Fruit fly (Drosophila melanogaster) whole organism: Measurements from ENCODE around the gene CG7054.

Experiments
- CG8478 ChIP-seq: fragments of >200 bp; optimal IDR thresholded peaks from 2 replicates; lab custom pipeline; 2018; ENCODE audit warnings: inconsistent platforms
- Dll ChIP-seq: fragments of >200 bp; optimal IDR thresholded peaks from 2 replicates; lab custom pipeline; 2017
- pan ChIP-seq: fragments of >200 bp; optimal IDR thresholded peaks from 2 replicates; lab custom pipeline; 2017
- psq ChIP-seq: fragments of >200 bp; optimal IDR thresholded peaks from 2 replicates; lab custom pipeline; 2017

DNA sequence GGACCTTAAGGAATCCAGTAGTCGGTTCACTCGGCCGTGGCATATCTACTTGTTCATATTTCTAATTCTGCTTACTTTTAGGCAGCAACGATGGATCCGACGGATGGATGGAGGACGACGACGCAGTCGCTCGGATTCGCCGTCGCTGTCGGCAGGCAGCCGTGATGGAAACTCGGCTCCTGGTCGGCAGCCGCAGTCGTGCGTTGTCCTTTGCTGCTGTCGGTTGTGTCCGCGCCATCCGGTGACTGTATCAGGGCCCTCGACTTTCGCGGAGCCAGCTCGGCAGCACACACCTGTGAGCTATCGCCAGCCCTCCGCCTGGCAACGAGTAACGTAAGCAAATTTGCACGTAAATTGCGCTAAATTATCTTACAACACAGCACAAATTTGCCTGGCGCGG is 32.2 kb downstream of the CG7054 start, which contains the start of gene Octbeta1R:
- TF ChIP-seq CG8478 (lab: Kevin White, UChicago): no peak
- TF ChIP-seq pan (lab: Kevin White, UChicago): no peak
- no peak for TF ChIP-seq Dll (lab: Kevin White, UChicago)
- no peak for TF ChIP-seq psq (lab: Kevin White, UChicago)
